Worm (Caenorhabditis elegans): ENCODE measurements around the gene K02E10.6.

ce11 chrX:2516949-2517696, 34.6 kb upstream of the K02E10.6 start:
- TF ChIP-seq skn-1 (tag; optimal IDR thresholded peaks at IDR 0.05) (no peak), zag-1 (tag; optimal IDR thresholded peaks at IDR 0.05) (no peak), ceh-82 (tag; optimal IDR thresholded peaks at IDR 0.05) (no peak), snpc-4 (tag; optimal IDR thresholded peaks at IDR 0.05) (no peak), aly-2 (tag; optimal IDR thresholded peaks at IDR 0.05) (no peak), lin-39 (tag; optimal IDR thresholded peaks at IDR 0.05) (no peak), unc-62 (GFP tag; optimal IDR thresholded peaks at IDR 0.05) (no peak)

All from whole organism, L2 larva.